Worm (Caenorhabditis elegans): ENCODE data around the gene znf-706.

- no peak for TF ChIP-seq mep-1 (tag; optimal IDR thresholded peaks at IDR 0.05)
- no peak for TF ChIP-seq egl-43 (GFP tag; IDR thresholded peaks at IDR 0.05)
- TF ChIP-seq dpl-1 (GFP tag; optimal IDR thresholded peaks at IDR 0.05): no peak
- no peak for TF ChIP-seq ama-1 (optimal IDR thresholded peaks at IDR 0.05)
- no peak for TF ChIP-seq fkh-10 (GFP tag; optimal IDR thresholded peaks at IDR 0.05)
- peak; percentile 91 for TF ChIP-seq aha-1 (tag)
- TF ChIP-seq unc-39 (tag; optimal IDR thresholded peaks at IDR 0.05): no peak
- TF ChIP-seq zfp-3 (GFP tag; conservative IDR thresholded peaks at IDR 0.05): no peak
- no peak for TF ChIP-seq unc-62 (GFP tag; optimal IDR thresholded peaks at IDR 0.05 in 1 of 2)
- no peak for TF ChIP-seq unc-62 (tag; optimal IDR thresholded peaks at IDR 0.05)
- no peak for TF ChIP-seq ZK546.5 (tag; optimal IDR thresholded peaks at IDR 0.05)
- no peak for TF ChIP-seq zag-1 (tag; optimal IDR thresholded peaks at IDR 0.05)
Observed at ce11 chrIV:9120220-9120619, 24.2 kb upstream of the znf-706 start.
